Worm (Caenorhabditis elegans) whole organism, midembryonic: ENCODE data around the gene F41C3.7.

Experiments used
- flt-1 ChIP-seq: fragments of 200-800 bp; sonication (Bioruptor generic); IDR thresholded peaks from 2 replicates; pipeline ENCODE4 v1.3.6; 2022; ENCODE audit warnings: missing genetic modification characterization, missing compliant biosample characterization
- klf-2 ChIP-seq: fragments of 200-800 bp; sonication (Bioruptor generic); conservative IDR thresholded peaks from 2 replicates; pipeline ENCODE4 v1.3.6; 2022; ENCODE audit warnings: missing genetic modification reagents, missing genetic modification characterization, missing compliant biosample characterization
- med-1 ChIP-seq: sonication (generic microtip); optimal IDR thresholded peaks from 2 replicates; lab custom pipeline; 2017; ENCODE audit warnings: missing genetic modification characterization, mild to moderate bottlenecking, missing compliant biosample characterization, antibody characterized with exemption, missing genetic modification reagents; ENCODE audit not compliant: insufficient read depth
- ref-1 ChIP-seq: fragments of 200-800 bp; sonication (Bioruptor generic); conservative IDR thresholded peaks from 2 replicates; pipeline ENCODE4 v1.3.6; 2022; ENCODE audit warnings: missing genetic modification reagents, missing genetic modification characterization, missing compliant biosample characterization
- tab-1 ChIP-seq: fragments of 200-800 bp; sonication (Bioruptor generic); IDR thresholded peaks from 2 replicates; pipeline ENCODE4 v1.3.6; 2022; ENCODE audit warnings: missing genetic modification characterization, missing compliant biosample characterization
- ztf-23 ChIP-seq: fragments of 200-800 bp; sonication (Bioruptor generic); IDR thresholded peaks from 2 replicates; pipeline ENCODE4 v1.3.6; 2022; ENCODE audit warnings: missing genetic modification reagents, missing genetic modification characterization, missing compliant biosample characterization
- ztf-29 ChIP-seq: fragments of 200-800 bp; sonication (Bioruptor generic); IDR thresholded peaks from 2 replicates; pipeline ENCODE4 v1.3.6; 2022; ENCODE audit warnings: missing genetic modification reagents, missing genetic modification characterization, missing compliant biosample characterization

ce11 chrII:4755654-4756053, 25.8 kb downstream of the F41C3.7 start:
- TF ChIP-seq tab-1: no peak
- TF ChIP-seq flt-1 (GFP tag; lab: Robert Waterston, UW): no peak
- TF ChIP-seq klf-2: no peak
- TF ChIP-seq med-1 (GFP tag; lab: Kevin White, UChicago): no peak
- TF ChIP-seq ztf-23 (GFP tag; lab: Robert Waterston, UW): no peak
- TF ChIP-seq ref-1: no peak
- no peak for TF ChIP-seq ztf-29 (GFP tag; lab: Robert Waterston, UW)
